Worm (Caenorhabditis elegans) whole organism, L2 larva: ENCODE data around the gene clec-265.

Source experiments
- C34F6.9 ChIP-seq: fragments of 150-350 bp; optimal IDR thresholded peaks from 2 replicates; lab custom pipeline; 2014; ENCODE audit warnings: missing biosample characterization, missing genetic modification characterization
- F13H6.1 ChIP-seq: sonication (generic microtip); optimal IDR thresholded peaks from 2 replicates; lab custom pipeline; 2016; ENCODE audit warnings: missing genetic modification characterization, missing compliant biosample characterization
- R02D3.7 ChIP-seq: fragments of 150-350 bp; optimal IDR thresholded peaks from 2 replicates; lab custom pipeline; 2014; ENCODE audit warnings: missing biosample characterization, missing genetic modification characterization
- Y55F3AM.14 ChIP-seq: fragments of 200-800 bp; sonication (Bioruptor generic); optimal IDR thresholded peaks from 2 replicates; lab custom pipeline; 2018; ENCODE audit warnings: mild to moderate bottlenecking, missing genetic modification characterization, missing compliant biosample characterization
- alr-1 ChIP-seq: fragments of 150-350 bp; optimal IDR thresholded peaks from 2 replicates; lab custom pipeline; 2014; ENCODE audit warnings: missing biosample characterization, missing genetic modification characterization
- aly-2 ChIP-seq: fragments of 150-350 bp; optimal IDR thresholded peaks from 2 replicates; lab custom pipeline; 2014; ENCODE audit warnings: missing biosample characterization, missing genetic modification characterization
- blmp-1 ChIP-seq: sonication (generic microtip); optimal IDR thresholded peaks from 2 replicates; lab custom pipeline; 2017; ENCODE audit warnings: missing genetic modification characterization, mild to moderate bottlenecking, missing compliant biosample characterization, antibody characterized with exemption, moderate library complexity; ENCODE audit not compliant: insufficient read depth
- ceh-16 ChIP-seq: fragments of 150-350 bp; optimal IDR thresholded peaks from 2 replicates; lab custom pipeline; 2014; ENCODE audit warnings: missing biosample characterization, missing genetic modification characterization
- ceh-82 ChIP-seq: fragments of 150-350 bp; optimal IDR thresholded peaks from 2 replicates; lab custom pipeline; 2014; ENCODE audit warnings: missing biosample characterization, missing genetic modification characterization
- crh-2 ChIP-seq: sonication (generic microtip); optimal IDR thresholded peaks from 2 replicates; lab custom pipeline; 2017; ENCODE audit warnings: missing biosample characterization, missing genetic modification characterization
- elt-3 ChIP-seq: sonication (generic microtip); optimal IDR thresholded peaks from 2 replicates; lab custom pipeline; 2017; ENCODE audit warnings: missing biosample characterization, missing genetic modification characterization
- gmeb-1 ChIP-seq: fragments of 150-350 bp; optimal IDR thresholded peaks from 2 replicates; lab custom pipeline; 2014; ENCODE audit warnings: missing biosample characterization, missing genetic modification characterization
- lin-11 ChIP-seq: fragments of 150-350 bp; sonication (generic microtip); optimal IDR thresholded peaks from 2 replicates; lab custom pipeline; 2014; ENCODE audit warnings: missing biosample characterization, missing genetic modification characterization, inconsistent platforms, mixed read lengths
- lin-13 ChIP-seq: fragments of 150-350 bp; optimal IDR thresholded peaks from 2 replicates; lab custom pipeline; 2014; ENCODE audit warnings: missing biosample characterization, missing genetic modification reagents, missing genetic modification characterization
- lsy-2 ChIP-seq, 2 experiments: fragments of 150-350 bp in 1 of 2; sonication (generic microtip) in 1 of 2; optimal IDR thresholded peaks; 2 replicates each; lab custom pipeline; 2014 to 2017; ENCODE audit warnings: missing biosample characterization in 2 of 2, missing genetic modification characterization in 2 of 2
- mab-5 ChIP-seq: fragments of 150-350 bp; optimal IDR thresholded peaks from 2 replicates; lab custom pipeline; 2014; ENCODE audit warnings: missing biosample characterization, missing genetic modification characterization
- mdl-1 ChIP-seq, 2 experiments: fragments of 150-350 bp in 1 of 2; sonication (generic microtip) in 1 of 2; optimal IDR thresholded peaks; 2 replicates each; lab custom pipeline; 2017; ENCODE audit warnings: missing biosample characterization in 2 of 2, missing genetic modification characterization in 2 of 2
- nhr-10 ChIP-seq: sonication (generic microtip); optimal IDR thresholded peaks from 2 replicates; lab custom pipeline; 2017; ENCODE audit warnings: missing biosample characterization, missing genetic modification characterization
- nhr-11 ChIP-seq: fragments of 150-350 bp; optimal IDR thresholded peaks from 2 replicates; lab custom pipeline; 2014; ENCODE audit warnings: missing biosample characterization, missing genetic modification characterization
- nhr-12 ChIP-seq: fragments of 150-350 bp; optimal IDR thresholded peaks from 2 replicates; lab custom pipeline; 2014; ENCODE audit warnings: missing biosample characterization, missing genetic modification characterization
- nhr-129 ChIP-seq: fragments of 150-350 bp; optimal IDR thresholded peaks from 2 replicates; lab custom pipeline; 2014; ENCODE audit warnings: missing biosample characterization, missing genetic modification characterization
- nhr-21 ChIP-seq: fragments of 150-350 bp; optimal IDR thresholded peaks from 2 replicates; lab custom pipeline; 2014; ENCODE audit warnings: missing biosample characterization, missing genetic modification characterization
- nhr-23 ChIP-seq: fragments of 150-350 bp; optimal IDR thresholded peaks from 2 replicates; lab custom pipeline; 2014; ENCODE audit warnings: missing biosample characterization, missing genetic modification reagents, missing genetic modification characterization
- nhr-25 ChIP-seq: fragments of 150-350 bp; sonication (generic microtip); optimal IDR thresholded peaks from 3 replicates; lab custom pipeline; 2014; ENCODE audit warnings: missing biosample characterization, missing genetic modification characterization
- nhr-6 ChIP-seq: fragments of 150-350 bp; optimal IDR thresholded peaks from 2 replicates; lab custom pipeline; 2014; ENCODE audit warnings: missing biosample characterization, missing genetic modification characterization
- nhr-77 ChIP-seq: fragments of 150-350 bp; optimal IDR thresholded peaks from 2 replicates; lab custom pipeline; 2014; ENCODE audit warnings: missing biosample characterization, missing genetic modification characterization
- sem-4 ChIP-seq: fragments of 150-350 bp; optimal IDR thresholded peaks from 2 replicates; lab custom pipeline; 2014; ENCODE audit warnings: missing biosample characterization, missing genetic modification reagents, missing genetic modification characterization
- skn-1 ChIP-seq: sonication (generic microtip); optimal IDR thresholded peaks from 2 replicates; lab custom pipeline; 2017; ENCODE audit warnings: missing biosample characterization, missing genetic modification characterization
- sma-9 ChIP-seq, 2 experiments: fragments of 150-350 bp in 1 of 2; sonication (generic microtip) in 1 of 2; optimal IDR thresholded peaks; 2 replicates each; lab custom pipeline; 2014 to 2016; ENCODE audit warnings: missing genetic modification characterization in 2 of 2, mild to moderate bottlenecking in 1 of 2, missing biosample characterization in 1 of 2, missing compliant biosample characterization in 1 of 2, missing genetic modification reagents in 1 of 2, moderate library complexity in 1 of 2
- snpc-4 ChIP-seq: fragments of 150-350 bp; optimal IDR thresholded peaks from 2 replicates; lab custom pipeline; 2014; ENCODE audit warnings: missing biosample characterization, missing genetic modification characterization
- unc-39 ChIP-seq: fragments of 150-350 bp; optimal IDR thresholded peaks from 2 replicates; lab custom pipeline; 2014; ENCODE audit warnings: missing biosample characterization, missing genetic modification characterization
- unc-62 ChIP-seq: fragments of 150-350 bp; optimal IDR thresholded peaks from 2 replicates; lab custom pipeline; 2014; ENCODE audit warnings: missing biosample characterization, missing genetic modification reagents, missing genetic modification characterization
- zag-1 ChIP-seq: fragments of 150-350 bp; optimal IDR thresholded peaks from 2 replicates; lab custom pipeline; 2014; ENCODE audit warnings: missing biosample characterization, missing genetic modification characterization
- ztf-1 ChIP-seq: fragments of 200-800 bp; sonication (Bioruptor generic); conservative IDR thresholded peaks from 2 replicates; pipeline ENCODE4 v1.3.6; 2022; ENCODE audit warnings: missing genetic modification characterization, missing compliant biosample characterization
- ztf-4 ChIP-seq: fragments of 150-350 bp; optimal IDR thresholded peaks from 2 replicates; lab custom pipeline; 2014; ENCODE audit warnings: missing biosample characterization, missing genetic modification characterization

Gene clec-265

DNA sequence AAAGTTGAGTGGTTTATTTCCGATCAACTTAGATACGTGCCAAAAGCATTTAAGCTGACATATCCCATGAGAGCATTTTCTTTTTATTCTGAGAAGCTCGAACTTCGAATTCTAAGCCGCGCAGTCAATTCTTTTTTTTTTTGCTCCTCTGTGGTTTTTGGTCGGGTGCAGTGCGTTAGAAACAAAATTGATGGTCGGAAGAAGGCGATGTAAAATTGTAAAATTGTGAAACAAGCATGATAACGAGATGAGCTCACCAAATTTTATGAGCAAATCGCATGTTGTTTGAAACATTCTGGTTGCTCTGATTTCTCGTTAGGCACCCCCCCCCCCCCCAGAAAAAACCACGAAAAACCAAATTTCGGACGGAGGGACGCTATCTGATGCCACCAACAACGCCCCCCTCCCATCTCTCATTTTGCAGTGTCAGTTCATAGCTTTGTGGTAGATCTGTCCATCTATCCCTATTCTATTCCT, 6.9 kb upstream of the clec-265 start, which contains the start of gene aqp-7:
TSS of gene aqp-7 (plus strand) at position 427 of the 477 bp plus-strand sequence.
- TF ChIP-seq ceh-16 (tag; lab: Kevin White, UChicago) (no peak), sem-4 (tag; lab: Kevin White, UChicago) (peak; percentile 9), C34F6.9 (tag; lab: Kevin White, UChicago) (no peak), crh-2 (tag; lab: Kevin White, UChicago) (no peak), Y55F3AM.14 (GFP tag; lab: Kevin White, UChicago) (no peak), lin-13 (no peak), zag-1 (peak; percentile 19), nhr-10 (tag; lab: Kevin White, UChicago) (no peak), mdl-1 (tag; optimal IDR thresholded peaks at IDR 0.05; lab: Kevin White, UChicago) (no peak), nhr-77 (tag; lab: Kevin White, UChicago) (no peak), ceh-82 (no peak), lsy-2 (tag; optimal IDR thresholded peaks at IDR 0.05; lab: Kevin White, UChicago) (peak in 1 of 2 experiments; percentile 3), ztf-4 (tag; lab: Kevin White, UChicago) (no peak)

DNA sequence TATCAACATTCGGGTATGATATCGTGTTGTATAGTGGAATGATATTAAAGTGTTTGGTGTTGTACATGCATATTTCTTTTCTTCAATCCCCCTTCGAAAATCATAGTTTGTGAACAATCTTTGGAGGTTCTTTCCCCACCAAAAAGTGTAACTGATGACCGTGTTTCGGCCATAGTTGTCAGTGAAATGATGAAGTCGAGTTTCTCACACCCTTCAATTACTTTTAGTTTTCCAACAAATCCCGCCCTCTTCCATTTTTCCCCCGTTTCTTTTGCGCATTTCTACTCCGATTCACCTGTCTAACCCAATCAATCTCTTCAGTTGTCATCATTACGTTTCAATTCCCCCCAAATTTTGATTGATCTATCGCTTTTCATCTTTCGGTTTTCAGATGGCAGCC, 6.4 kb upstream of the clec-265 start:
- TF ChIP-seq nhr-129 (tag; lab: Kevin White, UChicago) (peak; percentile 27), alr-1 (tag; lab: Kevin White, UChicago) (no peak), elt-3 (no peak), ztf-1 (GFP tag; lab: Robert Waterston, UW) (no peak), mab-5 (no peak), nhr-21 (tag; lab: Kevin White, UChicago) (peak; percentile 28), aly-2 (tag; lab: Kevin White, UChicago) (no peak), gmeb-1 (tag; lab: Kevin White, UChicago) (no peak), sma-9 (GFP tag; optimal IDR thresholded peaks at IDR 0.05; lab: Kevin White, UChicago) (peak; percentile 8), sma-9 (tag; optimal IDR thresholded peaks at IDR 0.05; lab: Kevin White, UChicago) (no peak), lsy-2 (tag; optimal IDR thresholded peaks at IDR 0.05; lab: Kevin White, UChicago) (no peak), nhr-25 (tag; lab: Kevin White, UChicago) (no peak), mdl-1 (tag; optimal IDR thresholded peaks at IDR 0.05; lab: Kevin White, UChicago) (no peak), R02D3.7 (tag; lab: Kevin White, UChicago) (no peak), skn-1 (tag; lab: Kevin White, UChicago) (no peak), nhr-77 (tag; lab: Kevin White, UChicago) (no peak), lin-11 (tag; lab: Kevin White, UChicago) (no peak), snpc-4 (tag; lab: Kevin White, UChicago) (no peak), nhr-23 (no peak), nhr-11 (no peak), sem-4 (tag; lab: Kevin White, UChicago) (no peak)

DNA sequence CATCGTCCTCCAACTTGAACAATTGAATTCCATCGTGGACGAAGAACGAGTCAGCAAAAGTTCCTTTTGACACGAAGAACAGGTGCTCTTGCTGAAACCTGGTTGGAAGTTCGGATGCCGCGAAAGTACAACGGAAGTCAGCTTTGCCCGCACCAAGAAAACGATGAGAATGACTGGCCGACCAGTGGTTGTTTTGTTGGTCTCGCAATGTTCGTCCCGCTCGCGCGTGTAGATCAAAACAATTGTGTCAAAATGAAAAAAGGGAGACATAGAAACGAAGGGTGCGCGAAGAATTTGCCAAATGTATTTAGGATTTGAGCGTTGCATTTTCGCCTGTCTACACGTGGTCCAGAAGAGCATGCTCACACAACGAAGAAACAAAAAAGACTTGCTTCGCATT, 2.6 kb upstream of the clec-265 start, which contains the start of gene M02F4.1:
TSS of gene M02F4.1 (minus strand) at position 101 of the 400 bp plus-strand sequence.
- TF ChIP-seq nhr-77 (tag; lab: Kevin White, UChicago), result no peak
- no peak for TF ChIP-seq unc-39 (tag; lab: Kevin White, UChicago)
- no peak for TF ChIP-seq sma-9 (GFP tag; optimal IDR thresholded peaks at IDR 0.05; lab: Kevin White, UChicago)
- TF ChIP-seq sma-9 (tag; optimal IDR thresholded peaks at IDR 0.05; lab: Kevin White, UChicago), result no peak
- no peak for TF ChIP-seq mab-5
- no peak for TF ChIP-seq elt-3
- no peak for TF ChIP-seq nhr-6 (tag; lab: Kevin White, UChicago)
- no peak for TF ChIP-seq nhr-10 (tag; lab: Kevin White, UChicago)
- TF ChIP-seq unc-62, result no peak
- no peak for TF ChIP-seq skn-1 (tag; lab: Kevin White, UChicago)
- TF ChIP-seq snpc-4 (tag; lab: Kevin White, UChicago), result no peak
- TF ChIP-seq F13H6.1 (tag; lab: Kevin White, UChicago), result no peak
- TF ChIP-seq nhr-12 (tag; lab: Kevin White, UChicago), result no peak
- TF ChIP-seq ceh-16 (tag; lab: Kevin White, UChicago), result no peak
- TF ChIP-seq ceh-82, result no peak
- TF ChIP-seq blmp-1 (tag; lab: Kevin White, UChicago), result no peak

DNA sequence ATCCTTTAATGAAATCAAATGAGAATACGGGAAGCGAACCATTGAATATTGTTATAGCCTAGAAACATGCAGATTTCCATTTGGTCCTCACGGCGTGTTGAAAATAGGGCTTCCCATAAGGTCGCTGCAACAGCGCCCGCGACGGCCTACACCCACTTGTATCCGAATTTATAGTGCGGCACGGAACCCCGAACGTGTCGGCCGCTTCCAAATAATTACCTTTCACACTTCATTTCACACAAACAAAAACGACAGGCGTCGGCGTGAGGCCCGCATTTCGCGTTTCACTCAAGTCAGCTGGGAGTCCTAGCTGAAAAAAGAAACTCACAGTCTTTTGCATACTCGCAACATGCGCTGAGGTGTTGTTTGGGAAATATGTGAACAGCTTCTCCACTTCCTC, 1.9 kb downstream of the clec-265 start:
- TF ChIP-seq snpc-4 (tag; lab: Kevin White, UChicago) (peak; percentile 17), lin-11 (tag; lab: Kevin White, UChicago) (no peak)
